Worm (Caenorhabditis elegans) whole organism, L1 larva: Measurements from ENCODE around the gene R04B5.5.

Experiments
- aly-2 ChIP-seq: fragments of 150-350 bp; optimal IDR thresholded peaks from 2 replicates; lab custom pipeline; 2014; ENCODE audit warnings: missing biosample characterization, missing genetic modification characterization
- elt-3 ChIP-seq, 6 experiments: fragments of 150-350 bp in 1 of 6; sonication (generic microtip); optimal IDR thresholded peaks; 2 replicates each; lab custom pipeline; 2017 to 2018; ENCODE audit warnings: missing biosample characterization in 6 of 6, missing genetic modification characterization in 6 of 6, inconsistent platforms in 1 of 6
- isw-1 ChIP-seq: fragments of 200-800 bp; sonication (Bioruptor generic); IDR thresholded peaks from 2 replicates; pipeline ENCODE4 v1.3.6; 2022; ENCODE audit warnings: missing genetic modification characterization, missing compliant biosample characterization
- lin-13 ChIP-seq: fragments of 150-350 bp; optimal IDR thresholded peaks from 2 replicates; lab custom pipeline; 2014; ENCODE audit warnings: missing biosample characterization, missing genetic modification reagents, missing genetic modification characterization
- lin-35 ChIP-seq, 2 experiments: fragments of 150-350 bp; optimal IDR thresholded peaks; 2 replicates each; lab custom pipeline; 2014; ENCODE audit warnings: missing biosample characterization in 2 of 2, missing genetic modification characterization in 2 of 2, missing genetic modification reagents in 2 of 2
- nhr-12 ChIP-seq: sonication (generic microtip); optimal IDR thresholded peaks from 2 replicates; lab custom pipeline; 2017; ENCODE audit warnings: missing biosample characterization, missing genetic modification characterization
- nhr-28 ChIP-seq: fragments of 150-350 bp; optimal IDR thresholded peaks from 2 replicates; lab custom pipeline; 2014; ENCODE audit warnings: missing biosample characterization, missing genetic modification characterization
- nhr-76 ChIP-seq: sonication (generic microtip); optimal IDR thresholded peaks from 2 replicates; lab custom pipeline; 2017; ENCODE audit warnings: missing biosample characterization, missing genetic modification characterization
- nhr-77 ChIP-seq: fragments of 150-350 bp; optimal IDR thresholded peaks from 2 replicates; lab custom pipeline; 2014; ENCODE audit warnings: missing biosample characterization, missing genetic modification characterization
- rnt-1 ChIP-seq: sonication (generic microtip); optimal IDR thresholded peaks from 2 replicates; lab custom pipeline; 2016; ENCODE audit warnings: mild to moderate bottlenecking, missing genetic modification characterization, moderate library complexity, missing compliant biosample characterization
- skn-1 ChIP-seq: fragments of 150-350 bp; optimal IDR thresholded peaks from 2 replicates; lab custom pipeline; 2014; ENCODE audit warnings: missing biosample characterization, missing genetic modification characterization
- snpc-4 ChIP-seq: fragments of 150-350 bp; optimal IDR thresholded peaks from 2 replicates; lab custom pipeline; 2014; ENCODE audit warnings: missing biosample characterization, missing genetic modification characterization
- tbx-2 ChIP-seq: sonication (generic microtip); optimal IDR thresholded peaks from 2 replicates; lab custom pipeline; 2016; ENCODE audit warnings: missing genetic modification characterization, missing compliant biosample characterization
- unc-86 ChIP-seq: sonication (generic microtip); optimal IDR thresholded peaks from 2 replicates; lab custom pipeline; 2016; ENCODE audit warnings: missing genetic modification characterization, missing compliant biosample characterization

ce11 chrV:10087103-10087502, at the start of gene R04B5.5:
- no peak for TF ChIP-seq nhr-12 (tag; lab: Kevin White, UChicago)
- TF ChIP-seq nhr-77 (tag; lab: Kevin White, UChicago), result no peak
- TF ChIP-seq elt-3 (tag; optimal IDR thresholded peaks at IDR 0.05; lab: Kevin White, UChicago), result peak in 5 of 6 experiments; percentile 83 to 97 (median 91)
- no peak for TF ChIP-seq aly-2 (tag; lab: Kevin White, UChicago)
- TF ChIP-seq lin-13 (GFP tag; lab: Kevin White, UChicago), result no peak
- no peak for TF ChIP-seq nhr-28
- no peak for TF ChIP-seq unc-86
- TF ChIP-seq tbx-2 (tag; lab: Kevin White, UChicago), result peak; percentile 12
- no peak for TF ChIP-seq skn-1
- no peak for TF ChIP-seq isw-1
- peak in 1 of 2 experiments; percentile 30 for TF ChIP-seq lin-35 (GFP tag; optimal IDR thresholded peaks at IDR 0.05; lab: Kevin White, UChicago)
- TF ChIP-seq snpc-4 (tag; lab: Kevin White, UChicago), result no peak
- TF ChIP-seq rnt-1 (tag; lab: Kevin White, UChicago), result no peak
- TF ChIP-seq nhr-76, result no peak
